Fruit fly (Drosophila melanogaster): ENCODE data around the gene CG1677.

CG1677 gene

DNA sequence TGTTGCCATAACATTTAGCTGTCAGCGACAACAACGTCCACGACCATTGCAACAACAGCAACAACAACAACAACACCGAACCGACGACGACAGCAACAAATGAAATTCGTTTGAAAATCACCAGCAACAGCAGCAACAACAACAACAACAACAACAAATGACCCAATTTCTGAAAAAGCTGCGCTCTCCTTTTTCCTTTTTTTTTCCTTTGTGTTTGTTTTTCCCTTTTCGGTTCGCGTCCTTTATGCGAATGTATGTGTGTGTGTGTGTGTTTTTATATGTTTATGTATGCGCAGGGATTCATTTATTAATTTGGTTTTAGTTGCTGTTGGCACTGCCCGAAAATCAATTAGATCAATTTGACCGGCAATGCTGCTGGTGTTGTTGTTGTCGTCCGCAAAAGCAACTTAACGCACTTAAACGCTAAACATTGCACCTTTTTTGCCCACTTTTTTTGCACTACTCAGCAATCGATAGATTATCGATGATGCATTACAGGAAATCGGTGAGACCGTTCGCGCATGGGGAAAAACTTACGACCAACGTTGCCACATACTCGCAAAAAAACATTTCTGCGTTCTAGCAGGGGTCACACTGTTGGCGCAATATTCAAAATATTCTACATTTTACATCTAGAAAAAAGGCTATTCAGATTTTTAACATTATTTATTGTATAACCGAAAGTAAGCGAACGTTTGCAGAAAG, 114.6 kb downstream of the CG1677 start, which contains the start of gene unc-119 (continued):
- TF ChIP-seq repo (GFP tag; optimal IDR thresholded peaks at IDR 0.05) (no peak), bbx (GFP tag; IDR thresholded peaks at IDR 0.05; ENCODE audit: partially characterized antibody) (peak; percentile 77), Lpt (GFP tag; optimal IDR thresholded peaks at IDR 0.05) (no peak), vnd (GFP tag; IDR thresholded peaks at IDR 0.05; ENCODE audit: partially characterized antibody) (peak; percentile 39; the same call in 2 of the 3 replicates), Jarid2 (GFP tag; optimal IDR thresholded peaks at IDR 0.05) (no peak), kni (GFP tag; optimal IDR thresholded peaks at IDR 0.05) (no peak), prd (optimal IDR thresholded peaks at IDR 0.05) (no peak), prd (GFP tag; IDR thresholded peaks at IDR 0.05) (no peak), eyg (GFP tag; optimal IDR thresholded peaks at IDR 0.05) (no peak), al (GFP tag; IDR thresholded peaks at IDR 0.05) (no peak), her (GFP tag; optimal IDR thresholded peaks at IDR 0.05) (no peak), CG14014 (GFP tag; IDR thresholded peaks at IDR 0.05) (no peak), gce (GFP tag; IDR thresholded peaks at IDR 0.05) (no peak), Chrac-16 (GFP tag; optimal IDR thresholded peaks at IDR 0.05) (no peak), CG17912 (GFP tag; optimal IDR thresholded peaks at IDR 0.05) (no peak), CG10321 (GFP tag; IDR thresholded peaks at IDR 0.05) (no peak), CG1647 (GFP tag; optimal IDR thresholded peaks at IDR 0.05) (no peak), fd64A (GFP tag; optimal IDR thresholded peaks at IDR 0.05) (no peak), CG6689 (GFP tag; IDR thresholded peaks at IDR 0.05) (no peak), Fer1 (GFP tag; optimal IDR thresholded peaks at IDR 0.05) (peak; percentile 15), crp (GFP tag; optimal IDR thresholded peaks at IDR 0.05) (no peak), lov (optimal IDR thresholded peaks at IDR 0.05) (no peak), lov (GFP tag; IDR thresholded peaks at IDR 0.05) (no peak), CG12071 (GFP tag; optimal IDR thresholded peaks at IDR 0.05) (no peak), NC2β (GFP tag; optimal IDR thresholded peaks at IDR 0.05) (peak; percentile 16), CG4424 (GFP tag; optimal IDR thresholded peaks at IDR 0.05) (no peak), ATbp (GFP tag; optimal IDR thresholded peaks at IDR 0.05) (no peak), Hr39 (optimal IDR thresholded peaks at IDR 0.05) (no peak), CG3407 (GFP tag; optimal IDR thresholded peaks at IDR 0.05) (no peak), zfh2 (GFP tag; optimal IDR thresholded peaks at IDR 0.05) (no peak), otp (GFP tag; IDR thresholded peaks at IDR 0.05) (no peak), Drgx (GFP tag; IDR thresholded peaks at IDR 0.05) (no peak), luna (GFP tag; optimal IDR thresholded peaks at IDR 0.05) (no peak), Nf-YA (GFP tag; IDR thresholded peaks at IDR 0.05) (no peak), pfk (GFP tag; optimal IDR thresholded peaks at IDR 0.05) (no peak), HmgZ (tag; optimal IDR thresholded peaks at IDR 0.05) (peak; percentile 0), cad (GFP tag; optimal IDR thresholded peaks at IDR 0.05) (no peak), YL-1 (GFP tag; optimal IDR thresholded peaks at IDR 0.05) (peak; percentile 14), Myb (GFP tag; optimal IDR thresholded peaks at IDR 0.05) (peak; percentile 37), Bgb (GFP tag; IDR thresholded peaks at IDR 0.05; ENCODE audit: partially characterized antibody) (peak; percentile 83), wek (GFP tag; optimal IDR thresholded peaks at IDR 0.05) (no peak), grn (GFP tag; optimal IDR thresholded peaks at IDR 0.05) (no peak), lilli (GFP tag; optimal IDR thresholded peaks at IDR 0.05) (peak; percentile 11), bcd (GFP tag; optimal IDR thresholded peaks at IDR 0.05) (no peak), CG2875 (GFP tag; optimal IDR thresholded peaks at IDR 0.05) (no peak), ems (GFP tag; optimal IDR thresholded peaks at IDR 0.05) (no peak), lmd (GFP tag; IDR thresholded peaks at IDR 0.05) (no peak), hkb (optimal IDR thresholded peaks at IDR 0.05) (no peak), hkb (GFP tag; IDR thresholded peaks at IDR 0.05) (no peak), CG5180 (GFP tag; optimal IDR thresholded peaks at IDR 0.05) (no peak), CG33557 (GFP tag; optimal IDR thresholded peaks at IDR 0.05) (no peak), p53 (GFP tag; optimal IDR thresholded peaks at IDR 0.05) (peak; percentile 30)

Data from whole organism, embryonic.